Worm (Caenorhabditis elegans) whole organism, L2 larva: ENCODE measurements around the gene abhd-3.1.

Source experiments
- C34F6.9 ChIP-seq: fragments of 150-350 bp; optimal IDR thresholded peaks from 2 replicates; lab custom pipeline; 2014; ENCODE audit warnings: missing biosample characterization, missing genetic modification characterization
- R02D3.7 ChIP-seq: fragments of 150-350 bp; optimal IDR thresholded peaks from 2 replicates; lab custom pipeline; 2014; ENCODE audit warnings: missing biosample characterization, missing genetic modification characterization
- aly-2 ChIP-seq: fragments of 150-350 bp; optimal IDR thresholded peaks from 2 replicates; lab custom pipeline; 2014; ENCODE audit warnings: missing biosample characterization, missing genetic modification characterization
- blmp-1 ChIP-seq: sonication (generic microtip); optimal IDR thresholded peaks from 2 replicates; lab custom pipeline; 2017; ENCODE audit warnings: missing genetic modification characterization, mild to moderate bottlenecking, missing compliant biosample characterization, antibody characterized with exemption, moderate library complexity; ENCODE audit not compliant: insufficient read depth
- crh-2 ChIP-seq: sonication (generic microtip); optimal IDR thresholded peaks from 2 replicates; lab custom pipeline; 2017; ENCODE audit warnings: missing biosample characterization, missing genetic modification characterization
- dmd-4 ChIP-seq: sonication (generic microtip); optimal IDR thresholded peaks from 2 replicates; lab custom pipeline; 2017; ENCODE audit warnings: missing biosample characterization, missing genetic modification characterization
- egl-27 ChIP-seq: sonication (generic microtip); optimal IDR thresholded peaks from 3 replicates; lab custom pipeline; 2017; ENCODE audit warnings: missing biosample characterization, missing genetic modification reagents, missing genetic modification characterization
- elt-1 ChIP-seq: fragments of 150-350 bp; optimal IDR thresholded peaks from 2 replicates; lab custom pipeline; 2014; ENCODE audit warnings: missing biosample characterization, missing genetic modification characterization
- elt-3 ChIP-seq: sonication (generic microtip); optimal IDR thresholded peaks from 2 replicates; lab custom pipeline; 2017; ENCODE audit warnings: missing biosample characterization, missing genetic modification characterization
- fos-1 ChIP-seq: fragments of 150-350 bp; optimal IDR thresholded peaks from 2 replicates; lab custom pipeline; 2014; ENCODE audit warnings: missing biosample characterization, missing genetic modification characterization
- lin-13 ChIP-seq: fragments of 150-350 bp; optimal IDR thresholded peaks from 2 replicates; lab custom pipeline; 2014; ENCODE audit warnings: missing biosample characterization, missing genetic modification reagents, missing genetic modification characterization
- lin-39 ChIP-seq: fragments of 150-350 bp; optimal IDR thresholded peaks from 2 replicates; lab custom pipeline; 2014; ENCODE audit warnings: missing biosample characterization, missing genetic modification reagents, missing genetic modification characterization
- mbf-1 ChIP-seq: sonication (generic microtip); optimal IDR thresholded peaks from 2 replicates; lab custom pipeline; 2017; ENCODE audit warnings: missing biosample characterization, missing genetic modification characterization
- mdl-1 ChIP-seq, 2 experiments: fragments of 150-350 bp in 1 of 2; sonication (generic microtip) in 1 of 2; optimal IDR thresholded peaks; 2 replicates each; lab custom pipeline; 2017; ENCODE audit warnings: missing biosample characterization in 2 of 2, missing genetic modification characterization in 2 of 2
- nhr-10 ChIP-seq: sonication (generic microtip); optimal IDR thresholded peaks from 2 replicates; lab custom pipeline; 2017; ENCODE audit warnings: missing biosample characterization, missing genetic modification characterization
- nhr-11 ChIP-seq: fragments of 150-350 bp; optimal IDR thresholded peaks from 2 replicates; lab custom pipeline; 2014; ENCODE audit warnings: missing biosample characterization, missing genetic modification characterization
- nhr-129 ChIP-seq: fragments of 150-350 bp; optimal IDR thresholded peaks from 2 replicates; lab custom pipeline; 2014; ENCODE audit warnings: missing biosample characterization, missing genetic modification characterization
- nhr-21 ChIP-seq: fragments of 150-350 bp; optimal IDR thresholded peaks from 2 replicates; lab custom pipeline; 2014; ENCODE audit warnings: missing biosample characterization, missing genetic modification characterization
- nhr-23 ChIP-seq: fragments of 150-350 bp; optimal IDR thresholded peaks from 2 replicates; lab custom pipeline; 2014; ENCODE audit warnings: missing biosample characterization, missing genetic modification reagents, missing genetic modification characterization
- nhr-237 ChIP-seq: fragments of 150-350 bp; optimal IDR thresholded peaks from 2 replicates; lab custom pipeline; 2014; ENCODE audit warnings: missing biosample characterization, missing genetic modification characterization
- nhr-25 ChIP-seq: fragments of 150-350 bp; sonication (generic microtip); optimal IDR thresholded peaks from 3 replicates; lab custom pipeline; 2014; ENCODE audit warnings: missing biosample characterization, missing genetic modification characterization
- nhr-6 ChIP-seq: fragments of 150-350 bp; optimal IDR thresholded peaks from 2 replicates; lab custom pipeline; 2014; ENCODE audit warnings: missing biosample characterization, missing genetic modification characterization
- peb-1 ChIP-seq: fragments of 150-350 bp; optimal IDR thresholded peaks from 2 replicates; lab custom pipeline; 2014; ENCODE audit warnings: missing biosample characterization, missing genetic modification characterization
- sem-4 ChIP-seq: fragments of 150-350 bp; optimal IDR thresholded peaks from 2 replicates; lab custom pipeline; 2014; ENCODE audit warnings: missing biosample characterization, missing genetic modification reagents, missing genetic modification characterization
- skn-1 ChIP-seq: sonication (generic microtip); optimal IDR thresholded peaks from 2 replicates; lab custom pipeline; 2017; ENCODE audit warnings: missing biosample characterization, missing genetic modification characterization
- sma-3 ChIP-seq: sonication (generic microtip); optimal IDR thresholded peaks from 2 replicates; lab custom pipeline; 2016; ENCODE audit warnings: missing genetic modification reagents, missing genetic modification characterization, missing compliant biosample characterization
- sma-9 ChIP-seq, 2 experiments: fragments of 150-350 bp in 1 of 2; sonication (generic microtip) in 1 of 2; optimal IDR thresholded peaks; 2 replicates each; lab custom pipeline; 2014 to 2016; ENCODE audit warnings: missing genetic modification characterization in 2 of 2, mild to moderate bottlenecking in 1 of 2, missing biosample characterization in 1 of 2, missing compliant biosample characterization in 1 of 2, missing genetic modification reagents in 1 of 2, moderate library complexity in 1 of 2
- snpc-4 ChIP-seq: fragments of 150-350 bp; optimal IDR thresholded peaks from 2 replicates; lab custom pipeline; 2014; ENCODE audit warnings: missing biosample characterization, missing genetic modification characterization
- unc-39 ChIP-seq: fragments of 150-350 bp; optimal IDR thresholded peaks from 2 replicates; lab custom pipeline; 2014; ENCODE audit warnings: missing biosample characterization, missing genetic modification characterization
- unc-55 ChIP-seq: fragments of 150-350 bp; sonication (generic microtip); optimal IDR thresholded peaks from 3 replicates; lab custom pipeline; 2014; ENCODE audit warnings: missing biosample characterization, missing genetic modification reagents, missing genetic modification characterization
- unc-62 ChIP-seq: fragments of 150-350 bp; optimal IDR thresholded peaks from 2 replicates; lab custom pipeline; 2014; ENCODE audit warnings: missing biosample characterization, missing genetic modification reagents, missing genetic modification characterization
- zag-1 ChIP-seq: fragments of 150-350 bp; optimal IDR thresholded peaks from 2 replicates; lab custom pipeline; 2014; ENCODE audit warnings: missing biosample characterization, missing genetic modification characterization
- ztf-4 ChIP-seq: fragments of 150-350 bp; optimal IDR thresholded peaks from 2 replicates; lab custom pipeline; 2014; ENCODE audit warnings: missing biosample characterization, missing genetic modification characterization

abhd-3.1 gene

ce11 chrV:19986788-19987187, 31.5 kb downstream of the abhd-3.1 start:
- TF ChIP-seq lin-13 (GFP tag; lab: Kevin White, UChicago): no peak
- no peak for TF ChIP-seq R02D3.7 (tag; lab: Kevin White, UChicago)
- no peak for TF ChIP-seq nhr-25
- no peak for TF ChIP-seq fos-1
- no peak for TF ChIP-seq C34F6.9 (tag; lab: Kevin White, UChicago)
- TF ChIP-seq elt-3: no peak
- no peak for TF ChIP-seq nhr-6 (tag; lab: Kevin White, UChicago)
- TF ChIP-seq, all 48 proteins: peak for 0

ce11 chrV:19987684-19988083, 32.4 kb downstream of the abhd-3.1 start, which contains the start of gene sri-67:
sri-67 (plus strand) TSS chrV:19987984.
- TF ChIP-seq peb-1 (tag; lab: Kevin White, UChicago) (no peak), fos-1 (no peak), nhr-23 (no peak), snpc-4 (tag; lab: Kevin White, UChicago) (no peak), nhr-129 (no peak)

- no peak for TF ChIP-seq unc-62
- TF ChIP-seq crh-2 (tag; lab: Kevin White, UChicago): no peak
- no peak for TF ChIP-seq egl-27 (tag; lab: Kevin White, UChicago)
- no peak for TF ChIP-seq ztf-4 (tag; lab: Kevin White, UChicago)
- no peak for TF ChIP-seq nhr-129
- TF ChIP-seq mdl-1 (tag; optimal IDR thresholded peaks at IDR 0.05; lab: Kevin White, UChicago): no peak
- TF ChIP-seq nhr-11: no peak
- no peak for TF ChIP-seq unc-55 (GFP tag; lab: Kevin White, UChicago)
These were observed 38.8 kb downstream of the abhd-3.1 start, which contains the start of gene Y60A3A.25 for ce11 chrV:19994093-19994492. Y60A3A.25 (minus strand) TSS chrV:19994193.

- TF ChIP-seq crh-2 (tag; lab: Kevin White, UChicago) (no peak), skn-1 (tag; lab: Kevin White, UChicago) (no peak), fos-1 (no peak), nhr-10 (tag; lab: Kevin White, UChicago) (no peak), elt-1 (tag; lab: Kevin White, UChicago) (no peak), lin-39 (tag; lab: Kevin White, UChicago) (no peak), C34F6.9 (tag; lab: Kevin White, UChicago) (no peak), sma-3 (no peak), nhr-237 (tag; lab: Kevin White, UChicago) (no peak), nhr-23 (no peak), sem-4 (no peak), unc-39 (tag; lab: Kevin White, UChicago) (no peak), lin-13 (GFP tag; lab: Kevin White, UChicago) (no peak)
These were observed 39.4 kb downstream of the abhd-3.1 start for ce11 chrV:19994665-19995064.

ce11 chrV:19997481-19997880, 42.2 kb downstream of the abhd-3.1 start:
- no peak for TF ChIP-seq sem-4
- TF ChIP-seq sma-9 (GFP tag; optimal IDR thresholded peaks at IDR 0.05; lab: Kevin White, UChicago): no peak
- TF ChIP-seq sma-9 (tag; optimal IDR thresholded peaks at IDR 0.05; lab: Kevin White, UChicago): no peak
- TF ChIP-seq mbf-1: no peak
- TF ChIP-seq lin-39 (tag; lab: Kevin White, UChicago): no peak
- TF ChIP-seq elt-3: no peak
- no peak for TF ChIP-seq blmp-1 (tag; lab: Kevin White, UChicago)
- no peak for TF ChIP-seq elt-1 (tag; lab: Kevin White, UChicago)
- no peak for TF ChIP-seq nhr-6 (tag; lab: Kevin White, UChicago)
- TF ChIP-seq zag-1 (tag; lab: Kevin White, UChicago): no peak
- no peak for TF ChIP-seq nhr-21 (tag; lab: Kevin White, UChicago)
- TF ChIP-seq egl-27 (tag; lab: Kevin White, UChicago): no peak
- no peak for TF ChIP-seq unc-55 (GFP tag; lab: Kevin White, UChicago)
- no peak for TF ChIP-seq C34F6.9 (tag; lab: Kevin White, UChicago)
- TF ChIP-seq, all 48 proteins: peak for 0

- TF ChIP-seq aly-2 (tag; lab: Kevin White, UChicago) (no peak), fos-1 (no peak), mbf-1 (no peak), ztf-4 (tag; lab: Kevin White, UChicago) (no peak), zag-1 (tag; lab: Kevin White, UChicago) (no peak), nhr-6 (tag; lab: Kevin White, UChicago) (no peak), dmd-4 (tag; lab: Kevin White, UChicago) (no peak)
These were observed 43.0 kb downstream of the abhd-3.1 start for ce11 chrV:19998203-19998836.
